Worm (Caenorhabditis elegans): ENCODE results near the gene F20D6.5.

F20D6.5 gene

ce11 chrV:8190016-8190415 lies 28.3 kb downstream of the F20D6.5 start, which contains the start of gene F20D6.12:
TSS of gene F20D6.12 (minus strand) at chrV:8190116.
- TF ChIP-seq flt-1 (GFP tag; IDR thresholded peaks at IDR 0.05), result no peak
- no peak for TF ChIP-seq klf-2 (GFP tag; conservative IDR thresholded peaks at IDR 0.05)
- no peak for TF ChIP-seq ref-1 (GFP tag; conservative IDR thresholded peaks at IDR 0.05)
- no peak for TF ChIP-seq cog-1 (tag; optimal IDR thresholded peaks at IDR 0.05)
- TF ChIP-seq med-1 (GFP tag; optimal IDR thresholded peaks at IDR 0.05; ENCODE audit: insufficient read depth), result no peak
- no peak for TF ChIP-seq tab-1 (GFP tag; IDR thresholded peaks at IDR 0.05)

DNA sequence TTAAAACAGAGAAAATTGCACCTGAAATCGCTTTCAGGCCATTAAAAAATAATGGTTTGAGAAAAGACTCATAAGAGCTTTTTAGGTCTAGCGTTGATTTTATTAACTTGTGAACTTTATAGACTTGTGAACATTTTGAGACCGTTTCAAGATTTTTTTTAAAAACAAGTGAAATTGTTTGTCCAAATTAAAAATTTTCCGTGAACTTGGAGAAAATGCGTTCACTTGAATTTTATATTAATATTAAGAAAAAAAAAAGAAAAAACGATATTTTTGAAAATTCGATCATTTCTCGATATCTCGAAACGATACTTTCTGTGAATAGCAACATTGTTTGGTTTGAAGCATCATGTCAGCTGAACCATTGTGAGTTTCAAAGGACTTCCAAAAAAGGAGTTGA lies 28.7 kb downstream of the F20D6.5 start, which contains the start of gene F20D6.1:
Gene F20D6.1 (plus strand): TSS at position 301 of the 400 bp plus-strand sequence.
- TF ChIP-seq ztf-23 (GFP tag; IDR thresholded peaks at IDR 0.05) (no peak), ref-1 (GFP tag; conservative IDR thresholded peaks at IDR 0.05) (no peak), T22C8.4 (GFP tag; IDR thresholded peaks at IDR 0.05) (no peak), tab-1 (GFP tag; IDR thresholded peaks at IDR 0.05) (no peak), med-1 (GFP tag; optimal IDR thresholded peaks at IDR 0.05; ENCODE audit: insufficient read depth) (no peak), flt-1 (GFP tag; IDR thresholded peaks at IDR 0.05) (no peak), klf-2 (GFP tag; conservative IDR thresholded peaks at IDR 0.05) (no peak), cog-1 (tag; optimal IDR thresholded peaks at IDR 0.05) (no peak), ztf-29 (GFP tag; IDR thresholded peaks at IDR 0.05) (no peak)

- no peak for TF ChIP-seq flt-1 (GFP tag; IDR thresholded peaks at IDR 0.05)
- no peak for TF ChIP-seq ref-1 (GFP tag; conservative IDR thresholded peaks at IDR 0.05)
- no peak for TF ChIP-seq T22C8.4 (GFP tag; IDR thresholded peaks at IDR 0.05)
- no peak for TF ChIP-seq klf-2 (GFP tag; conservative IDR thresholded peaks at IDR 0.05)
- no peak for TF ChIP-seq cog-1 (tag; optimal IDR thresholded peaks at IDR 0.05)
- TF ChIP-seq ztf-29 (GFP tag; IDR thresholded peaks at IDR 0.05), result no peak
- TF ChIP-seq med-1 (GFP tag; optimal IDR thresholded peaks at IDR 0.05; ENCODE audit: insufficient read depth), result no peak
- no peak for TF ChIP-seq tab-1 (GFP tag; IDR thresholded peaks at IDR 0.05)
- no peak for TF ChIP-seq ztf-23 (GFP tag; IDR thresholded peaks at IDR 0.05)
Observed at ce11 chrV:8195889-8196418, 34.2 kb downstream of the F20D6.5 start, which contains the start of gene F20D6.10. TSS of gene F20D6.10 (minus strand) at chrV:8195939.

DNA sequence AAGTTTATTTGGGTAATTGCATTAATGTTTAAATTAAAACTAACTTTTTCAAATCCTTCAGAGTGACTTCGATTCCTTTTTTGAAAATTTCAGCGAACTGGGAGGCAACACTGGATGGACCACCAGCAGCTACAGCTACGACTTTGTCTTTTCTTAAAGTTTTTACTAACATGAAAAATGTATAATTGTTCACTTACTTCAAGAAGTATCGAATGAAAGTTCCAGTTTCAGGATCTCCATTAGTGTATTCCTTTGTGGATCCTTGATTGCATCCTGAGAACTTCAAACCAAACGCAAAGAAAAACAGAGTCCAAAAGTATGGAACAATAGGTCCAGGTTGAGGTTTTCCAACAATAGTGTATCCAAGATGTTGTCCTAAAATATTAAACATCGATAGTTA lies 35.2 kb downstream of the F20D6.5 start:
- no peak for TF ChIP-seq T22C8.4 (GFP tag; IDR thresholded peaks at IDR 0.05)
- TF ChIP-seq tab-1 (GFP tag; IDR thresholded peaks at IDR 0.05), result no peak
- no peak for TF ChIP-seq klf-2 (GFP tag; conservative IDR thresholded peaks at IDR 0.05)
- no peak for TF ChIP-seq ztf-23 (GFP tag; IDR thresholded peaks at IDR 0.05)
- no peak for TF ChIP-seq flt-1 (GFP tag; IDR thresholded peaks at IDR 0.05)
- no peak for TF ChIP-seq cog-1 (tag; optimal IDR thresholded peaks at IDR 0.05)
- TF ChIP-seq ref-1 (GFP tag; conservative IDR thresholded peaks at IDR 0.05), result no peak
- TF ChIP-seq med-1 (GFP tag; optimal IDR thresholded peaks at IDR 0.05; ENCODE audit: insufficient read depth), result no peak
- TF ChIP-seq ztf-29 (GFP tag; IDR thresholded peaks at IDR 0.05), result no peak

DNA sequence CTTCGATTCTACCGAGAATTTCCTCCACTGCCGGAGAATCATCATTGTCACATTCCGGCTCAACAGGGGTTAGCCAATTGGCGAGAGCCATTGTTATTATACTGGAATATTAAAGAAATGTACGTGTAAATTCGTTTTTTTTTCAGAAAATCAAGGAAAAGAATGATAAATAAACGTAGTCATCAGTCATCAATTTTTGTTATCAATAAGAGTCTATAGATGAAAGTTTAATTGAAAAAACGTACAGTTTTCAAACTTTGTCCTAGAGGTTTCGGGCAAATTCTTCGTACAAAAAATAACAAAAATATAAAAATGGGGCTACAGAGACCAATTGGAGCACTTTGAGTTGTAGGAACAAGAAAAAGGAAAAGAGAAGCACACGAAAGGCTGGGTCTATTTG lies 37.2 kb downstream of the F20D6.5 start, which contains the start of gene F20D6.11:
Gene F20D6.11 (minus strand): TSS at position 101 of the 400 bp plus-strand sequence.
- TF ChIP-seq flt-1 (GFP tag; IDR thresholded peaks at IDR 0.05) (no peak), ztf-29 (GFP tag; IDR thresholded peaks at IDR 0.05) (no peak), T22C8.4 (GFP tag; IDR thresholded peaks at IDR 0.05) (no peak), tab-1 (GFP tag; IDR thresholded peaks at IDR 0.05) (no peak), klf-2 (GFP tag; conservative IDR thresholded peaks at IDR 0.05) (no peak), ztf-23 (GFP tag; IDR thresholded peaks at IDR 0.05) (no peak), ref-1 (GFP tag; conservative IDR thresholded peaks at IDR 0.05) (no peak), med-1 (GFP tag; optimal IDR thresholded peaks at IDR 0.05; ENCODE audit: insufficient read depth) (no peak), cog-1 (tag; optimal IDR thresholded peaks at IDR 0.05) (no peak)

DNA sequence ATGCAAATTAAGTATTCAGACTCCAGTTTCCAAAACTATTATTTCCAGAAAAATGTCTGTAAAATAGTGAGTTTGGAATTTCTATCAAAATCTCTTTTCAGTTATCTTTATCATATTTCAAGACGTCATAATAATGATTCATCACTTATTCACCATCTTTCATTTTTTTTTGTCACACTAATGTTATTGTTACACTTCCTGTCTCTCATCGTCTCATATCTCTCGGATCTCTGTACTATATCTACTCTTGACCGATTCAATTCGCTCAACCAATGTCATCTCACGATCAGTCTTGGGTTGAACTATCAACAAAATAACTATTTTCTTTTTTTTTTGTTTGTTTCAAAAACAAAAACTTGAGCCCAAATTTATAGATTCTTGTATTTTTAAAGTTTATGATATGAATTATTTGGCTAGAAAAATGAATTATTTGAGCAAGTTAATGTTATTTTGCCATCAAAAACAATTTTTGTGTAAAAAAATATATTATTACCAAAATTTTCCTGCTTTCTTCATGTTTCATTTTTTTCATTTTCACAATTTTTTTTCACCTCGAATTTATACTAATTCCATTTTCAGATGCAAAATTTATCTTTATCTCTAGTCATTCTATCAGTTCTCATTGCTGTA lies 39.6 kb downstream of the F20D6.5 start, which contains the start of gene cri-2:
Gene cri-2 (plus strand): TSS at position 580 of the 630 bp plus-strand sequence.
- no peak for TF ChIP-seq cog-1 (tag; optimal IDR thresholded peaks at IDR 0.05)

- TF ChIP-seq cog-1 (tag; optimal IDR thresholded peaks at IDR 0.05), result no peak
- no peak for TF ChIP-seq ztf-29 (GFP tag; IDR thresholded peaks at IDR 0.05)
- TF ChIP-seq T22C8.4 (GFP tag; IDR thresholded peaks at IDR 0.05), result no peak
- no peak for TF ChIP-seq ref-1 (GFP tag; conservative IDR thresholded peaks at IDR 0.05)
- no peak for TF ChIP-seq flt-1 (GFP tag; IDR thresholded peaks at IDR 0.05)
Observed at ce11 chrV:8203085-8203643, 41.4 kb downstream of the F20D6.5 start, which contains the start of gene cest-17. TSS of gene cest-17 (plus strand) at chrV:8203332.

ce11 chrV:8206931-8207330 lies 45.2 kb downstream of the F20D6.5 start, which contains the start of gene timp-1:
TSS of gene timp-1 (plus strand) at chrV:8207235.
- TF ChIP-seq ref-1 (GFP tag; conservative IDR thresholded peaks at IDR 0.05), result no peak
- TF ChIP-seq cog-1 (tag; optimal IDR thresholded peaks at IDR 0.05), result no peak
- no peak for TF ChIP-seq flt-1 (GFP tag; IDR thresholded peaks at IDR 0.05)
- no peak for TF ChIP-seq T22C8.4 (GFP tag; IDR thresholded peaks at IDR 0.05)
- no peak for TF ChIP-seq med-1 (GFP tag; optimal IDR thresholded peaks at IDR 0.05; ENCODE audit: insufficient read depth)

DNA sequence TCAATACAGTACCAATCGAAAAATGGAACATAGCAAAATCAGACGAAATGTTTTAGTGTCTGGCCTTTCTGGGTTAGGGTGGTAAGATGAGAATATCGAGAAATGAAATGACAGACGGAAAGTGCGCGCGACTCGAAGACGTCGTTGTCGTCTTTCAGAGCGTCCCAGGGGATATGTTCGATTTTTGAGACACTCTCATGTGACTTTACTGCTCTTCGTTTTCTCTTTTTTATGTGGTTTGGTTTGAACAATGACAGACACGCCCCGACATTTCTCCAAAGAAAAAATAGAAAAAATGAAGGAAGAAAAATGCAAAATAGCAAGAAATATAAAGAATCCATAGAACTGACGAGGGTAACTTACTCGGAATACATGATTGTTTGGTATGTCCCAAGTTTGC lies 48.8 kb downstream of the F20D6.5 start:
- TF ChIP-seq cog-1 (tag; optimal IDR thresholded peaks at IDR 0.05), result no peak
- no peak for TF ChIP-seq ztf-23 (GFP tag; IDR thresholded peaks at IDR 0.05)
- TF ChIP-seq ref-1 (GFP tag; conservative IDR thresholded peaks at IDR 0.05), result no peak
- no peak for TF ChIP-seq med-1 (GFP tag; optimal IDR thresholded peaks at IDR 0.05; ENCODE audit: insufficient read depth)
- no peak for TF ChIP-seq ztf-29 (GFP tag; IDR thresholded peaks at IDR 0.05)
- no peak for TF ChIP-seq tab-1 (GFP tag; IDR thresholded peaks at IDR 0.05)
- no peak for TF ChIP-seq klf-2 (GFP tag; conservative IDR thresholded peaks at IDR 0.05)
- TF ChIP-seq T22C8.4 (GFP tag; IDR thresholded peaks at IDR 0.05), result no peak
- no peak for TF ChIP-seq flt-1 (GFP tag; IDR thresholded peaks at IDR 0.05)

Measured in whole organism, midembryonic.